Worm (Caenorhabditis elegans): ENCODE results near the gene T26E4.18.
"Not testable (repeated sequence)": the region's sequence is repeated elsewhere in the genome, so short reads cannot be mapped to it uniquely, and the experiment has no call there.

The T26E4.18 gene

DNA sequence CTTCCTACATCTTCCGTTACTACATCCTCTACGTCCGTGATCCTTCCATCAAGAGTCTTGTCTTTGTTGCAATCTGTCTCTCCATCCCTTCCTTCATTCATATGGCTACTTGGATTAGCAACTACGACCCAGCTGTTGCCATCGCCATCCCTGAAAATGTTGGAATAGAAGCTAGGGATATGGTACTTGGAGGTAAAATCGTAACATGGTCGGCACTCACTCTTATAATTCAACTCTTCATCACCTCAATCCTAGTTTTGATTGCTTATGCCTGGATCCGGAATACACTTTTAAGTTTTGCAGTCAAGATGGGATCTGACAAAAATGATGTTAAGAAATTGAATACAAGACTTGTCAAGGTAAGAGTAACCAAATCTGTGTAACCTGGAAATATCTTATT is at the start of gene T26E4.18:
Gene T26E4.18 (minus strand): TSS at position 101 of the 400 bp plus-strand sequence.
- not testable (repeated sequence) for TF ChIP-seq athp-1 (tag; optimal IDR thresholded peaks at IDR 0.05); nhr-120 (GFP tag; IDR thresholded peaks at IDR 0.05); hmg-1.2 (GFP tag; IDR thresholded peaks at IDR 0.05)

ce11 chrV:15850276-15850811 is 46.7 kb upstream of the T26E4.18 start, which contains the start of gene srh-147:
srh-147 (minus strand) TSS chrV:15850326.
- TF ChIP-seq snpc-1.3 (tag; optimal IDR thresholded peaks at IDR 0.05; ENCODE audit: insufficient read depth); lin-40 (tag; optimal IDR thresholded peaks at IDR 0.05); dox-1 (GFP tag; IDR thresholded peaks at IDR 0.05): not testable (repeated sequence)

DNA sequence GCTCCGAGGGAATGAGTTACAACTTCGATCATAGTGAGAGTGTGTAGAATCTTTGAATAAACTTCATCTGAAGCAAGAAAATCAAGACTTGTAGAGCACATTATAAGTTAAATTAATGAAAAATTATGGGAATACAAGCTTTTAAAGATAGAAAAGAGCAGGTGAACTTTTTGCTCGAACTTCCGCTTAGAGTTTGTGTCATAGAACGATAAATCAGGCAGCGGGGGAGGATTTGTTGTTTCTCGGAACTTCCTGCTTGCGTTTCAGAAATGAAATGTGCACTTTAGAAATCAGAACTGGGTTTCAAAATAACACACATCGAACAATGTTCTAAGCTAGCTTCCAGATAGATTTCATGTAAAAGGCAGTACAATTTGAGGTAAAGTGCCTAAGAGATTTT is 37.4 kb upstream of the T26E4.18 start, which contains the start of gene srh-149:
Gene srh-149 (minus strand): TSS at position 101 of the 400 bp plus-strand sequence.
- TF ChIP-seq ets-4 (GFP tag; optimal IDR thresholded peaks at IDR 0.05), result no peak
- TF ChIP-seq lir-1 (GFP tag; conservative IDR thresholded peaks at IDR 0.05), result no peak
- no peak for TF ChIP-seq ztf-25 (GFP tag; IDR thresholded peaks at IDR 0.05)
- no peak for TF ChIP-seq athp-1 (tag; optimal IDR thresholded peaks at IDR 0.05)
- TF ChIP-seq ccch-3 (GFP tag; optimal IDR thresholded peaks at IDR 0.05), result no peak
- TF ChIP-seq xnd-1 (tag; optimal IDR thresholded peaks at IDR 0.05), result no peak
- TF ChIP-seq mxl-1 (tag; optimal IDR thresholded peaks at IDR 0.05), result no peak
- no peak for TF ChIP-seq snpc-1.3 (tag; optimal IDR thresholded peaks at IDR 0.05; ENCODE audit: insufficient read depth)
- no peak for TF ChIP-seq lsl-1 (GFP tag; optimal IDR thresholded peaks at IDR 0.05)
- TF ChIP-seq tbx-9 (tag; optimal IDR thresholded peaks at IDR 0.05; ENCODE audit: borderline replicate concordance), result no peak
- no peak for TF ChIP-seq nhr-90 (tag; optimal IDR thresholded peaks at IDR 0.05)
- no peak for TF ChIP-seq bed-1 (GFP tag; IDR thresholded peaks at IDR 0.05)
- no peak for TF ChIP-seq cebp-2 (GFP tag; IDR thresholded peaks at IDR 0.05)
- no peak for TF ChIP-seq snpc-1.1 (tag; optimal IDR thresholded peaks at IDR 0.05; ENCODE audit: insufficient read depth)
- TF ChIP-seq Y53G8AR.9 (GFP tag; conservative IDR thresholded peaks at IDR 0.05), result no peak
- TF ChIP-seq F23B12.7 (tag; optimal IDR thresholded peaks at IDR 0.05; ENCODE audit: insufficient read depth), result no peak
- TF ChIP-seq F10E7.11 (tag; optimal IDR thresholded peaks at IDR 0.05), result no peak
- no peak for TF ChIP-seq ekl-4 (GFP tag; IDR thresholded peaks at IDR 0.05)
- no peak for TF ChIP-seq let-526 (GFP tag; IDR thresholded peaks at IDR 0.05)
- TF ChIP-seq lin-26 (GFP tag; IDR thresholded peaks at IDR 0.05), result no peak

DNA sequence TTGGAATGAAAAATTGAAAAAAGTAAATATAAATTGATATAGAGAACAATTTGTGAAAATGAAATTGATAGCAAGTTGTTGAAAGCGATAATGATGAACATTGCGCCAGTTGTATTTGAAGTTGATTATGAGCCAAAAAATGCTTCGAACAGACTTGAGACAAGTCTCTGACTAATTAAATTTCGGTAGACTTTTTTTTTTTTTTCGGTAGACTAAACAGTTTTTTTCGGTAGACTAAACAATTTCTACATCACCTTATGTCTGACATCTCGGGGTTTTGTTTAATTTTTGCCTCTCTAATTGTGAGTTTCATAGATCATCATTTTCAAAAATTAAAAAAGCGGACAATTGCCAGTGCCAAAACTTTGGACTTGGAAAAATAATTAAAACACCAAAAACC is 30.0 kb upstream of the T26E4.18 start, which contains the start of gene srbc-54:
Gene srbc-54 (minus strand): TSS at position 101 of the 400 bp plus-strand sequence.
- TF ChIP-seq Y95B8A.8 (GFP tag; IDR thresholded peaks at IDR 0.05) (no peak), snpc-4 (GFP tag; optimal IDR thresholded peaks at IDR 0.05) (no peak), snpc-4 (tag; optimal IDR thresholded peaks at IDR 0.05) (no peak), snpc-1.1 (tag; optimal IDR thresholded peaks at IDR 0.05; ENCODE audit: insufficient read depth) (no peak), C17E4.6 (GFP tag; IDR thresholded peaks at IDR 0.05) (no peak), madf-8 (GFP tag; conservative IDR thresholded peaks at IDR 0.05) (no peak), snpc-1.3 (tag; optimal IDR thresholded peaks at IDR 0.05; ENCODE audit: insufficient read depth) (no peak), sea-2 (GFP tag; IDR thresholded peaks at IDR 0.05) (no peak), B0035.1 (tag; optimal IDR thresholded peaks at IDR 0.05) (no peak)

- TF ChIP-seq tlf-1 (GFP tag; optimal IDR thresholded peaks at IDR 0.05), result no peak
- no peak for TF ChIP-seq F37B4.10 (GFP tag; IDR thresholded peaks at IDR 0.05)
- TF ChIP-seq ceh-27 (GFP tag; optimal IDR thresholded peaks at IDR 0.05), result no peak
- TF ChIP-seq B0035.1 (tag; optimal IDR thresholded peaks at IDR 0.05), result no peak
- no peak for TF ChIP-seq ceh-58 (GFP tag; IDR thresholded peaks at IDR 0.05)
- TF ChIP-seq pha-4 (tag; optimal IDR thresholded peaks at IDR 0.05), result no peak
- no peak for TF ChIP-seq sea-2 (GFP tag; IDR thresholded peaks at IDR 0.05)
- TF ChIP-seq tbp1 (GFP tag; optimal IDR thresholded peaks at IDR 0.05), result no peak
- no peak for TF ChIP-seq unc-62 (GFP tag; optimal IDR thresholded peaks at IDR 0.05)
- TF ChIP-seq F23B12.7 (tag; optimal IDR thresholded peaks at IDR 0.05; ENCODE audit: insufficient read depth), result no peak
- TF ChIP-seq ets-4 (GFP tag; optimal IDR thresholded peaks at IDR 0.05), result no peak
- TF ChIP-seq C06A6.2 (GFP tag; conservative IDR thresholded peaks at IDR 0.05), result no peak
- TF ChIP-seq nhr-179 (tag; optimal IDR thresholded peaks at IDR 0.05), result no peak
- TF ChIP-seq attf-6 (GFP tag; IDR thresholded peaks at IDR 0.05), result no peak
These were observed 27.9 kb upstream of the T26E4.18 start, which contains the start of gene srbc-56 for ce11 chrV:15831586-15831985. srbc-56 (minus strand) TSS chrV:15831686.

Measured in whole organism, young adult.